Worm (Caenorhabditis elegans): ENCODE results near the gene Y38C1AA.19.

ce11 chrIV:172990-173389, 13.0 kb downstream of the Y38C1AA.19 start:
- TF ChIP-seq R02D3.7 (tag; optimal IDR thresholded peaks at IDR 0.05) (no peak), nhr-42 (GFP tag; IDR thresholded peaks at IDR 0.05) (no peak), F49E8.2 (tag; optimal IDR thresholded peaks at IDR 0.05; ENCODE audit: borderline replicate concordance) (no peak), ZK546.5 (tag; optimal IDR thresholded peaks at IDR 0.05) (no peak), fos-1 (tag; optimal IDR thresholded peaks at IDR 0.05) (no peak), ama-1 (optimal IDR thresholded peaks at IDR 0.05) (no peak), ZK337.2 (GFP tag; IDR thresholded peaks at IDR 0.05) (no peak), ceh-62 (tag; optimal IDR thresholded peaks at IDR 0.05) (no peak), nhr-237 (tag; optimal IDR thresholded peaks at IDR 0.05) (no peak), nhr-77 (tag; optimal IDR thresholded peaks at IDR 0.05) (no peak), egl-43 (GFP tag; IDR thresholded peaks at IDR 0.05) (no peak), lsy-2 (tag; optimal IDR thresholded peaks at IDR 0.05) (no peak)
